Fruit fly (Drosophila melanogaster) whole organism, embryonic: ENCODE measurements around the gene schlank.
A peak's percentile ranks its signal among the peaks of the same experiment; 100 is the strongest.

Experiments
- Atf6 ChIP-seq: fragments of 200-800 bp; sonication (Bioruptor generic); IDR thresholded peaks from 2 replicates; pipeline ENCODE4 v1.3.6; 2022; ENCODE audit warnings: missing biosample characterization, missing genetic modification characterization
- C15 ChIP-seq: fragments of 200-800 bp; sonication (Bioruptor generic); IDR thresholded peaks from 3 replicates; pipeline ENCODE4 v1.3.6; 2022; ENCODE audit warnings: missing biosample characterization, missing genetic modification characterization
- CG10147 ChIP-seq: fragments of 200-800 bp; sonication (Bioruptor generic); optimal IDR thresholded peaks from 2 replicates; lab custom pipeline; 2019; ENCODE audit warnings: missing biosample characterization, mild to moderate bottlenecking, missing genetic modification characterization, moderate library complexity
- CG10209 ChIP-seq: fragments of 200-800 bp; sonication (Bioruptor generic); optimal IDR thresholded peaks from 3 replicates; lab custom pipeline; 2017; ENCODE audit warnings: missing biosample characterization, mild to moderate bottlenecking, missing genetic modification characterization, missing genetic modification reagents
- CG10321 ChIP-seq: fragments of 200-800 bp; sonication (Bioruptor generic); IDR thresholded peaks from 2 replicates; pipeline ENCODE4 v1.3.6; 2022; ENCODE audit warnings: missing biosample characterization, missing genetic modification characterization
- CG11504 ChIP-seq: fragments of 200-800 bp; sonication (Bioruptor generic); optimal IDR thresholded peaks from 3 replicates; lab custom pipeline; 2019; ENCODE audit warnings: missing biosample characterization, mild to moderate bottlenecking, missing genetic modification characterization, moderate library complexity
- CG13296 ChIP-seq: fragments of 200-800 bp; sonication (Bioruptor generic); optimal IDR thresholded peaks from 3 replicates; lab custom pipeline; 2018; ENCODE audit warnings: missing biosample characterization, mild to moderate bottlenecking, missing genetic modification characterization
- CG15479 ChIP-seq: fragments of 200-800 bp; sonication (Bioruptor generic); optimal IDR thresholded peaks from 3 replicates; lab custom pipeline; 2019; ENCODE audit warnings: missing biosample characterization, mild to moderate bottlenecking, missing genetic modification characterization, moderate library complexity
- CG15601 ChIP-seq: fragments of 200-800 bp; sonication (Bioruptor generic); optimal IDR thresholded peaks from 3 replicates; lab custom pipeline; 2019; ENCODE audit warnings: missing biosample characterization, mild to moderate bottlenecking, missing genetic modification characterization, moderate library complexity
- CG1792 ChIP-seq: fragments of 200-800 bp; sonication (Bioruptor generic); optimal IDR thresholded peaks from 2 replicates; lab custom pipeline; 2016; ENCODE audit warnings: missing biosample characterization, missing genetic modification characterization
- CG18262 ChIP-seq: fragments of 200-800 bp; optimal IDR thresholded peaks from 3 replicates; lab custom pipeline; 2019; ENCODE audit warnings: missing biosample characterization, mild to moderate bottlenecking, missing genetic modification characterization, moderate library complexity
- CG3407 ChIP-seq: fragments of 200-800 bp; sonication (Bioruptor generic); optimal IDR thresholded peaks from 2 replicates; lab custom pipeline; 2018; ENCODE audit warnings: missing biosample characterization, mild to moderate bottlenecking, missing genetic modification characterization
- CG43689 ChIP-seq: fragments of 200-800 bp; sonication (Bioruptor generic); IDR thresholded peaks from 2 replicates; pipeline ENCODE4 v1.3.6; 2022; ENCODE audit warnings: missing biosample characterization, missing genetic modification characterization
- CG7271 ChIP-seq: fragments of 200-800 bp; sonication (Bioruptor generic); optimal IDR thresholded peaks from 2 replicates; lab custom pipeline; 2018; ENCODE audit warnings: missing biosample characterization, mild to moderate bottlenecking, missing genetic modification characterization, moderate library complexity
- CG9437 ChIP-seq: fragments of 200-800 bp; sonication (Bioruptor generic); optimal IDR thresholded peaks from 2 replicates; lab custom pipeline; 2018; ENCODE audit warnings: missing biosample characterization, mild to moderate bottlenecking, missing genetic modification characterization
- CG9876 ChIP-seq: fragments of 200-800 bp; sonication (Bioruptor generic); optimal IDR thresholded peaks from 2 replicates; lab custom pipeline; 2016; ENCODE audit warnings: missing biosample characterization, missing genetic modification characterization
- CTCF ChIP-seq: fragments of 200-800 bp; sonication (Bioruptor generic); optimal IDR thresholded peaks from 2 replicates; lab custom pipeline; 2017; ENCODE audit warnings: missing biosample characterization, mild to moderate bottlenecking, missing genetic modification characterization, moderate library complexity
- HLH4C ChIP-seq: fragments of 200-800 bp; sonication (Bioruptor generic); IDR thresholded peaks from 3 replicates; pipeline ENCODE4 v1.3.6; 2022; ENCODE audit warnings: missing biosample characterization, missing genetic modification characterization; ENCODE audit not compliant: partially characterized antibody
- Hey ChIP-seq: fragments of 200-800 bp; sonication (Bioruptor generic); optimal IDR thresholded peaks from 3 replicates; lab custom pipeline; 2018; ENCODE audit warnings: missing biosample characterization, mild to moderate bottlenecking, missing genetic modification characterization
- Hr51 ChIP-seq, 2 experiments: fragments of 200-800 bp; sonication (Bioruptor generic); optimal IDR thresholded peaks; 2 replicates in 1 of 2; 3 replicates in 1 of 2; lab custom pipeline; 2016 to 2018; ENCODE audit warnings: missing biosample characterization in 2 of 2, missing genetic modification characterization in 2 of 2, mild to moderate bottlenecking in 1 of 2, moderate library complexity in 1 of 2
- Max ChIP-seq: fragments of 200-800 bp; sonication (Bioruptor generic); optimal IDR thresholded peaks from 2 replicates; lab custom pipeline; 2016; ENCODE audit warnings: missing biosample characterization, mild to moderate bottlenecking, missing genetic modification characterization
- NC2α ChIP-seq: fragments of 200-800 bp; sonication (Bioruptor generic); optimal IDR thresholded peaks from 2 replicates; lab custom pipeline; 2016; ENCODE audit warnings: missing biosample characterization, missing genetic modification characterization
- NC2β ChIP-seq: fragments of 200-800 bp; sonication (Bioruptor generic); optimal IDR thresholded peaks from 2 replicates; lab custom pipeline; 2016; ENCODE audit warnings: missing biosample characterization, missing genetic modification characterization
- Optix ChIP-seq: fragments of 200-800 bp; sonication (Bioruptor generic); IDR thresholded peaks from 3 replicates; pipeline ENCODE4 v1.3.6; 2022; ENCODE audit warnings: missing biosample characterization, missing genetic modification characterization
- PHDP ChIP-seq: fragments of 200-800 bp; sonication (Bioruptor generic); optimal IDR thresholded peaks from 3 replicates; lab custom pipeline; 2018; ENCODE audit warnings: missing biosample characterization, mild to moderate bottlenecking, missing genetic modification characterization, moderate library complexity
- Sin3A ChIP-seq: fragments of >200 bp; optimal IDR thresholded peaks from 2 replicates; lab custom pipeline; 2018
- Sry-β ChIP-seq: fragments of 200-800 bp; sonication (Bioruptor generic); optimal IDR thresholded peaks from 2 replicates; lab custom pipeline; 2018; ENCODE audit warnings: missing biosample characterization, mild to moderate bottlenecking, missing genetic modification characterization, moderate library complexity
- Xrp1 ChIP-seq: fragments of 200-800 bp; sonication (Bioruptor generic); IDR thresholded peaks from 2 replicates; pipeline ENCODE4 v1.3.6; 2022; ENCODE audit warnings: missing biosample characterization, missing genetic modification characterization
- YL-1 ChIP-seq: fragments of 200-800 bp; sonication (Bioruptor generic); optimal IDR thresholded peaks from 3 replicates; lab custom pipeline; 2017; ENCODE audit warnings: missing biosample characterization, mild to moderate bottlenecking, missing genetic modification characterization
- al ChIP-seq: fragments of 200-800 bp; sonication (Bioruptor generic); IDR thresholded peaks from 2 replicates; pipeline ENCODE4 v1.3.6; 2022; ENCODE audit warnings: missing biosample characterization, missing genetic modification characterization
- br ChIP-seq: fragments of >200 bp; optimal IDR thresholded peaks from 2 replicates; lab custom pipeline; 2017
- cg ChIP-seq: fragments of 200-800 bp; sonication (Bioruptor generic); optimal IDR thresholded peaks from 3 replicates; lab custom pipeline; 2019; ENCODE audit warnings: missing biosample characterization, mild to moderate bottlenecking, missing genetic modification characterization, moderate library complexity
- crol ChIP-seq: fragments of 200-800 bp; sonication (Bioruptor generic); IDR thresholded peaks from 2 replicates; pipeline ENCODE4 v1.3.6; 2022; ENCODE audit warnings: missing biosample characterization, missing genetic modification characterization
- da ChIP-seq: fragments of 200-800 bp; sonication (Bioruptor generic); optimal IDR thresholded peaks from 2 replicates; lab custom pipeline; 2016; ENCODE audit warnings: missing biosample characterization, missing genetic modification characterization
- dmrt99B ChIP-seq: fragments of 200-800 bp; sonication (Bioruptor generic); optimal IDR thresholded peaks from 2 replicates; lab custom pipeline; 2018; ENCODE audit warnings: missing biosample characterization, mild to moderate bottlenecking, missing genetic modification characterization, moderate library complexity
- emc ChIP-seq: fragments of 200-800 bp; sonication (Bioruptor generic); optimal IDR thresholded peaks from 2 replicates; lab custom pipeline; 2016; ENCODE audit warnings: missing biosample characterization, missing genetic modification characterization
- fd3F ChIP-seq: fragments of 200-800 bp; sonication (Bioruptor generic); optimal IDR thresholded peaks from 2 replicates; lab custom pipeline; 2018; ENCODE audit warnings: missing biosample characterization, mild to moderate bottlenecking, missing genetic modification characterization, moderate library complexity
- fu2 ChIP-seq: fragments of 200-800 bp; sonication (Bioruptor generic); optimal IDR thresholded peaks from 2 replicates; lab custom pipeline; 2016; ENCODE audit warnings: missing biosample characterization, missing genetic modification characterization
- inv ChIP-seq: fragments of 200-800 bp; sonication (Bioruptor generic); IDR thresholded peaks from 2 replicates; pipeline ENCODE4 v1.3.6; 2022; ENCODE audit warnings: missing biosample characterization, missing genetic modification characterization; ENCODE audit not compliant: partially characterized antibody
- maf-S ChIP-seq: fragments of 200-800 bp; sonication (Bioruptor generic); optimal IDR thresholded peaks from 2 replicates; lab custom pipeline; 2016; ENCODE audit warnings: missing biosample characterization, missing genetic modification characterization
- nerfin-1 ChIP-seq: fragments of 200-800 bp; sonication (Bioruptor generic); optimal IDR thresholded peaks from 3 replicates; lab custom pipeline; 2019; ENCODE audit warnings: missing biosample characterization, mild to moderate bottlenecking, missing genetic modification characterization, moderate library complexity
- nerfin-2 ChIP-seq: fragments of 200-800 bp; sonication (Bioruptor generic); IDR thresholded peaks from 2 replicates; pipeline ENCODE4 v1.3.6; 2022; ENCODE audit warnings: missing biosample characterization, missing genetic modification characterization; ENCODE audit not compliant: partially characterized antibody
- pnt ChIP-seq: fragments of 200-800 bp; sonication (Bioruptor generic); optimal IDR thresholded peaks from 3 replicates; lab custom pipeline; 2016; ENCODE audit warnings: missing biosample characterization, missing genetic modification characterization
- pros ChIP-seq: fragments of 200-800 bp; sonication (Bioruptor generic); optimal IDR thresholded peaks from 3 replicates; lab custom pipeline; 2019; ENCODE audit warnings: missing biosample characterization, mild to moderate bottlenecking, missing genetic modification characterization, moderate library complexity
- sens-2 ChIP-seq: fragments of 200-800 bp; sonication (Bioruptor generic); IDR thresholded peaks from 2 replicates; pipeline ENCODE4 v1.3.6; 2022; ENCODE audit warnings: missing biosample characterization, missing genetic modification characterization
- sna ChIP-seq: fragments of 200-800 bp; sonication (Bioruptor generic); IDR thresholded peaks from 2 replicates; pipeline ENCODE4 v1.3.6; 2022; ENCODE audit warnings: missing biosample characterization, missing genetic modification characterization; ENCODE audit not compliant: partially characterized antibody
- sqz ChIP-seq: fragments of 200-800 bp; sonication (Bioruptor generic); optimal IDR thresholded peaks from 3 replicates; lab custom pipeline; 2018; ENCODE audit warnings: missing biosample characterization, mild to moderate bottlenecking, missing genetic modification characterization
- trh ChIP-seq: fragments of 200-800 bp; sonication (Bioruptor generic); optimal IDR thresholded peaks from 2 replicates; lab custom pipeline; 2016; ENCODE audit warnings: missing biosample characterization, missing genetic modification characterization
- tup ChIP-seq: fragments of 200-800 bp; sonication (Bioruptor generic); optimal IDR thresholded peaks from 2 replicates; lab custom pipeline; 2016; ENCODE audit warnings: missing biosample characterization, mild to moderate bottlenecking, missing genetic modification characterization, moderate library complexity
- unpg ChIP-seq: fragments of 200-800 bp; sonication (Bioruptor generic); optimal IDR thresholded peaks from 3 replicates; lab custom pipeline; 2018; ENCODE audit warnings: missing biosample characterization, mild to moderate bottlenecking, missing genetic modification characterization, moderate library complexity
- usp ChIP-seq: fragments of >200 bp; optimal IDR thresholded peaks from 2 replicates; lab custom pipeline; 2017; ENCODE audit warnings: missing biosample characterization, missing genetic modification characterization
- vfl ChIP-seq: fragments of 200-800 bp; sonication (Bioruptor generic); optimal IDR thresholded peaks from 2 replicates; lab custom pipeline; 2016; ENCODE audit warnings: missing biosample characterization, missing genetic modification characterization

schlank gene

dm6 chrX:6291083-6291699 is 24.2 kb upstream of the schlank start, which contains the start of the genes Rpt4 and mldr (continued):
- TF ChIP-seq Atf6 (GFP tag; lab: Robert Waterston, UW) = no peak
- TF ChIP-seq CG15601 (tag; lab: Kevin White, UChicago) = no peak
- no peak for TF ChIP-seq tup (GFP tag; lab: Kevin White, UChicago)
- no peak for TF ChIP-seq Hr51 (GFP tag; optimal IDR thresholded peaks at IDR 0.05; lab: Kevin White, UChicago)
- TF ChIP-seq Xrp1 = no peak
- TF ChIP-seq CG3407 = no peak
- TF ChIP-seq CG11504 (tag; lab: Kevin White, UChicago) = no peak
- no peak for TF ChIP-seq maf-S (GFP tag; lab: Kevin White, UChicago)
- TF ChIP-seq sqz (GFP tag; lab: Kevin White, UChicago) = no peak
- TF ChIP-seq CG1792 (GFP tag; lab: Kevin White, UChicago) = no peak
- no peak for TF ChIP-seq sna (GFP tag; lab: Robert Waterston, UW)
- TF ChIP-seq inv (GFP tag; lab: Robert Waterston, UW) = no peak
- TF ChIP-seq CG10209 = no peak
- no peak for TF ChIP-seq pros (GFP tag; lab: Kevin White, UChicago)
- TF ChIP-seq PHDP (tag; lab: Kevin White, UChicago) = no peak
- no peak for TF ChIP-seq cg (GFP tag; lab: Kevin White, UChicago)
- no peak for TF ChIP-seq CG13296 (GFP tag; lab: Kevin White, UChicago)
- TF ChIP-seq br (lab: Kevin White, UChicago) = no peak
- TF ChIP-seq fd3F (GFP tag; lab: Kevin White, UChicago) = no peak
- no peak for TF ChIP-seq CG10147 (GFP tag; lab: Kevin White, UChicago)
- no peak for TF ChIP-seq Sry-β (GFP tag; lab: Kevin White, UChicago)
- no peak for TF ChIP-seq crol
- TF ChIP-seq vfl (GFP tag; lab: Kevin White, UChicago) = no peak
- no peak for TF ChIP-seq al
- TF ChIP-seq YL-1 (GFP tag; lab: Kevin White, UChicago) = peak; percentile 87
- TF ChIP-seq pnt (GFP tag; lab: Kevin White, UChicago) = no peak
- TF ChIP-seq CTCF (GFP tag; lab: Kevin White, UChicago) = peak; percentile 8
- TF ChIP-seq nerfin-2 (GFP tag; lab: Robert Waterston, UW) = no peak
- TF ChIP-seq sens-2 (GFP tag; lab: Robert Waterston, UW) = no peak
- no peak for TF ChIP-seq CG43689 (GFP tag; lab: Robert Waterston, UW)
- peak; percentile 67 for TF ChIP-seq CG15479 (GFP tag; lab: Kevin White, UChicago)
- no peak for TF ChIP-seq CG9437 (GFP tag; lab: Kevin White, UChicago)
- no peak for TF ChIP-seq NC2β (GFP tag; lab: Kevin White, UChicago)
- no peak for TF ChIP-seq da (GFP tag; lab: Kevin White, UChicago)
- TF ChIP-seq fu2 (GFP tag; lab: Kevin White, UChicago) = no peak
- no peak for TF ChIP-seq usp
- peak; percentile 63 for TF ChIP-seq Sin3A
- no peak for TF ChIP-seq CG9876 (GFP tag; lab: Kevin White, UChicago)
- no peak for TF ChIP-seq trh (GFP tag; lab: Kevin White, UChicago)
- no peak for TF ChIP-seq CG7271 (tag; lab: Kevin White, UChicago)
- no peak for TF ChIP-seq Optix (GFP tag; lab: Robert Waterston, UW)
- TF ChIP-seq Max (GFP tag; lab: Kevin White, UChicago) = no peak
- no peak for TF ChIP-seq NC2α (GFP tag; lab: Kevin White, UChicago)
- no peak for TF ChIP-seq emc (GFP tag; lab: Kevin White, UChicago)
- no peak for TF ChIP-seq nerfin-1
- TF ChIP-seq dmrt99B (tag; lab: Kevin White, UChicago) = no peak
- TF ChIP-seq Hey = no peak
- no peak for TF ChIP-seq CG10321 (GFP tag; lab: Robert Waterston, UW)
- TF ChIP-seq unpg (GFP tag; lab: Kevin White, UChicago) = no peak
- no peak for TF ChIP-seq C15 (GFP tag; lab: Robert Waterston, UW)
- no peak for TF ChIP-seq CG18262 (tag; lab: Kevin White, UChicago)
- TF ChIP-seq HLH4C (GFP tag; lab: Robert Waterston, UW) = no peak
